Worm (Caenorhabditis elegans) whole organism, L4 larva: ENCODE results near the gene C47E12.12.

ENCODE experiments used
- F10B5.3 ChIP-seq: sonication (generic microtip); optimal IDR thresholded peaks from 2 replicates; lab custom pipeline; 2016; ENCODE audit warnings: mild to moderate bottlenecking, missing genetic modification characterization, missing compliant biosample characterization
- F37D6.2 ChIP-seq: sonication (generic microtip); optimal IDR thresholded peaks from 2 replicates; lab custom pipeline; 2016; ENCODE audit warnings: mild to moderate bottlenecking, missing genetic modification characterization, missing compliant biosample characterization
- F44E2.7 ChIP-seq: fragments of 200-800 bp; sonication (Bioruptor generic); IDR thresholded peaks from 2 replicates; pipeline ENCODE4 v2.1.2; 2022; ENCODE audit warnings: missing genetic modification characterization, missing compliant biosample characterization
- T20F7.1 ChIP-seq: fragments of 200-800 bp; sonication (Bioruptor generic); optimal IDR thresholded peaks from 2 replicates; lab custom pipeline; 2018; ENCODE audit warnings: mild to moderate bottlenecking, missing genetic modification characterization, missing compliant biosample characterization
- Y105C5A.15 ChIP-seq: fragments of 200-800 bp; sonication (Bioruptor generic); IDR thresholded peaks from 2 replicates; pipeline ENCODE4 v1.3.6; 2022; ENCODE audit warnings: missing genetic modification characterization, missing compliant biosample characterization
- Y5F2A.4 ChIP-seq: fragments of 200-800 bp; sonication (Bioruptor generic); optimal IDR thresholded peaks from 2 replicates; lab custom pipeline; 2018; ENCODE audit warnings: mild to moderate bottlenecking, missing genetic modification characterization, missing compliant biosample characterization
- Y75B8A.6 ChIP-seq: fragments of 200-800 bp; sonication (Bioruptor generic); IDR thresholded peaks from 2 replicates; pipeline ENCODE4 v1.3.6; 2022; ENCODE audit warnings: missing genetic modification reagents, missing genetic modification characterization, missing compliant biosample characterization
- ceh-20 ChIP-seq: fragments of 200-800 bp; sonication (Bioruptor generic); IDR thresholded peaks from 2 replicates; pipeline ENCODE4 v1.3.6; 2022; ENCODE audit warnings: missing genetic modification reagents, missing genetic modification characterization, missing compliant biosample characterization
- ceh-28 ChIP-seq: fragments of 150-350 bp; optimal IDR thresholded peaks from 2 replicates; lab custom pipeline; 2014; ENCODE audit warnings: missing biosample characterization, missing genetic modification reagents, missing genetic modification characterization
- ceh-32 ChIP-seq: sonication (generic microtip); optimal IDR thresholded peaks from 2 replicates; lab custom pipeline; 2016; ENCODE audit warnings: mild to moderate bottlenecking, missing genetic modification characterization, missing compliant biosample characterization; ENCODE audit not compliant: poor library complexity
- ces-1 ChIP-seq: fragments of 150-350 bp; sonication (generic microtip); optimal IDR thresholded peaks from 4 replicates; lab custom pipeline; 2014; ENCODE audit warnings: missing biosample characterization, missing genetic modification reagents, missing genetic modification characterization
- ctbp-1 ChIP-seq: fragments of 200-800 bp; sonication (Bioruptor generic); IDR thresholded peaks from 2 replicates; pipeline ENCODE4 v1.3.6; 2022; ENCODE audit warnings: missing genetic modification reagents, missing genetic modification characterization, missing compliant biosample characterization
- daf-16 ChIP-seq, 3 experiments: sonication (generic microtip); optimal IDR thresholded peaks; 2 replicates each; lab custom pipeline; 2016 to 2017; ENCODE audit warnings: missing genetic modification characterization in 3 of 3, missing genetic modification reagents in 3 of 3, mild to moderate bottlenecking in 2 of 3, missing compliant biosample characterization in 2 of 3, missing biosample characterization in 1 of 3, moderate library complexity in 1 of 3
- daf-19 ChIP-seq: fragments of 200-800 bp; sonication (Bioruptor generic); conservative IDR thresholded peaks from 2 replicates; pipeline ENCODE4 v1.3.6; 2022; ENCODE audit warnings: missing genetic modification characterization, missing compliant biosample characterization
- dmd-6 ChIP-seq: fragments of 200-800 bp; sonication (Bioruptor generic); IDR thresholded peaks from 2 replicates; pipeline ENCODE4 v1.3.6; 2022; ENCODE audit warnings: missing genetic modification reagents, missing genetic modification characterization, missing compliant biosample characterization
- dpl-1 ChIP-seq: fragments of 150-350 bp; optimal IDR thresholded peaks from 2 replicates; lab custom pipeline; 2014; ENCODE audit warnings: missing biosample characterization, missing genetic modification reagents, missing genetic modification characterization
- duxl-1 ChIP-seq: sonication (generic microtip); optimal IDR thresholded peaks from 2 replicates; lab custom pipeline; 2016; ENCODE audit warnings: mild to moderate bottlenecking, missing genetic modification characterization, moderate library complexity, missing compliant biosample characterization; ENCODE audit not compliant: poor library complexity
- hlh-11 ChIP-seq: fragments of 200-800 bp; sonication (Bioruptor generic); optimal IDR thresholded peaks from 2 replicates; lab custom pipeline; 2018; ENCODE audit warnings: mild to moderate bottlenecking, missing genetic modification characterization, missing compliant biosample characterization
- hlh-30 ChIP-seq: sonication (generic microtip); optimal IDR thresholded peaks from 2 replicates; lab custom pipeline; 2017; ENCODE audit warnings: antibody characterized with exemption, mild to moderate bottlenecking, missing genetic modification characterization, missing compliant biosample characterization; ENCODE audit not compliant: insufficient read depth
- hmg-1.1 ChIP-seq: fragments of 200-800 bp; sonication (Bioruptor generic); IDR thresholded peaks from 2 replicates; pipeline ENCODE4 v1.3.6; 2022; ENCODE audit warnings: missing genetic modification reagents, missing genetic modification characterization, missing compliant biosample characterization
- lin-29 ChIP-seq: fragments of 200-800 bp; sonication (Bioruptor generic); IDR thresholded peaks from 2 replicates; pipeline ENCODE4 v1.3.6; 2022; ENCODE audit warnings: missing genetic modification reagents, missing genetic modification characterization, missing compliant biosample characterization
- lin-38 ChIP-seq: fragments of 200-800 bp; sonication (Bioruptor generic); IDR thresholded peaks from 2 replicates; pipeline ENCODE4 v1.3.6; 2022; ENCODE audit warnings: missing genetic modification reagents, missing genetic modification characterization, missing compliant biosample characterization
- lin-39 ChIP-seq: fragments of 150-350 bp; optimal IDR thresholded peaks from 2 replicates; lab custom pipeline; 2014; ENCODE audit warnings: missing biosample characterization, missing genetic modification reagents, missing genetic modification characterization
- lsy-2 ChIP-seq, 2 experiments: fragments of 150-350 bp in 1 of 2; sonication (generic microtip) in 1 of 2; optimal IDR thresholded peaks; 2 replicates each; lab custom pipeline; 2014 to 2017; ENCODE audit warnings: missing biosample characterization in 2 of 2, missing genetic modification characterization in 2 of 2
- madf-5 ChIP-seq, 2 experiments: fragments of 200-800 bp; sonication (Bioruptor generic); IDR thresholded peaks; 2 replicates each; pipeline ENCODE4 v1.3.6; 2022; ENCODE audit warnings: missing compliant biosample characterization in 2 of 2, missing genetic modification characterization in 2 of 2
- mdl-1 ChIP-seq, 2 experiments: fragments of 150-350 bp in 1 of 2; sonication (generic microtip) in 1 of 2; optimal IDR thresholded peaks; 2 replicates each; lab custom pipeline; 2014 to 2017; ENCODE audit warnings: missing biosample characterization in 2 of 2, missing genetic modification characterization in 2 of 2
- mep-1 ChIP-seq: fragments of 150-350 bp; sonication (generic microtip); optimal IDR thresholded peaks from 3 replicates; lab custom pipeline; 2014; ENCODE audit warnings: missing biosample characterization, missing genetic modification characterization
- mes-2 ChIP-seq: sonication (generic microtip); optimal IDR thresholded peaks from 2 replicates; lab custom pipeline; 2016; ENCODE audit warnings: missing genotype, mild to moderate bottlenecking, missing genetic modification characterization, missing compliant biosample characterization; ENCODE audit not compliant: poor library complexity, severe bottlenecking
- nhr-102 ChIP-seq: sonication (generic microtip); optimal IDR thresholded peaks from 2 replicates; lab custom pipeline; 2016; ENCODE audit warnings: mild to moderate bottlenecking, missing genetic modification characterization, moderate library complexity, missing compliant biosample characterization
- nhr-25 ChIP-seq: sonication (generic microtip); optimal IDR thresholded peaks from 2 replicates; lab custom pipeline; 2017; ENCODE audit warnings: missing genetic modification characterization, mild to moderate bottlenecking, missing compliant biosample characterization, antibody characterized with exemption, moderate library complexity, borderline replicate concordance; ENCODE audit not compliant: insufficient read depth
- nhr-42 ChIP-seq: fragments of 200-800 bp; sonication (Bioruptor generic); IDR thresholded peaks from 2 replicates; pipeline ENCODE4 v1.3.6; 2022; ENCODE audit warnings: missing genetic modification characterization, missing compliant biosample characterization
- nhr-48 ChIP-seq: sonication (generic microtip); optimal IDR thresholded peaks from 2 replicates; lab custom pipeline; 2016; ENCODE audit warnings: mild to moderate bottlenecking, missing genetic modification characterization, missing compliant biosample characterization
- nhr-76 ChIP-seq: fragments of 150-350 bp; optimal IDR thresholded peaks from 2 replicates; lab custom pipeline; 2014; ENCODE audit warnings: missing biosample characterization, missing genetic modification characterization
- nhr-77 ChIP-seq: fragments of 150-350 bp; optimal IDR thresholded peaks from 2 replicates; lab custom pipeline; 2014; ENCODE audit warnings: missing biosample characterization, missing genetic modification characterization
- pha-4 ChIP-seq, 2 experiments: fragments of 150-350 bp in 1 of 2; fragments of 200-800 bp in 1 of 2; sonication (Bioruptor generic) in 1 of 2; IDR thresholded peaks in 1 of 2; optimal IDR thresholded peaks in 1 of 2; 2 replicates each; pipeline versions ENCODE4 v1.3.6 to Lab custom; 2014 to 2022; ENCODE audit warnings: missing genetic modification characterization in 2 of 2, missing genetic modification reagents in 2 of 2, missing biosample characterization in 1 of 2, missing compliant biosample characterization in 1 of 2
- pqm-1 ChIP-seq: sonication (generic microtip); optimal IDR thresholded peaks from 2 replicates; lab custom pipeline; 2017; ENCODE audit warnings: missing biosample characterization, missing genetic modification characterization
- rbr-2 ChIP-seq: sonication (generic microtip); optimal IDR thresholded peaks from 2 replicates; lab custom pipeline; 2016; ENCODE audit warnings: missing genotype, missing genetic modification characterization, missing compliant biosample characterization
- spr-1 ChIP-seq: sonication (generic microtip); optimal IDR thresholded peaks from 2 replicates; lab custom pipeline; 2016; ENCODE audit warnings: mild to moderate bottlenecking, missing genetic modification characterization, missing compliant biosample characterization
- unc-130 ChIP-seq: sonication (generic microtip); optimal IDR thresholded peaks from 2 replicates; lab custom pipeline; 2016; ENCODE audit warnings: missing genetic modification reagents, missing genetic modification characterization, missing compliant biosample characterization
- unc-62 ChIP-seq, 3 experiments: fragments of 150-350 bp in 1 of 3; sonication (generic microtip); optimal IDR thresholded peaks in 2 of 3; peaks in 1 of 3; 1 replicate in 1 of 3; 2 replicates in 2 of 3; lab custom pipeline; 2014 to 2017; ENCODE audit warnings: missing biosample characterization in 3 of 3, missing genetic modification characterization in 3 of 3, missing genetic modification reagents in 3 of 3, missing genotype in 1 of 3
- zfp-3 ChIP-seq: fragments of 200-800 bp; sonication (Bioruptor generic); conservative IDR thresholded peaks from 2 replicates; pipeline ENCODE4 v1.3.6; 2022; ENCODE audit warnings: missing genetic modification reagents, missing genetic modification characterization, missing compliant biosample characterization
- zip-11 ChIP-seq: fragments of 200-800 bp; sonication (Bioruptor generic); IDR thresholded peaks from 2 replicates; pipeline ENCODE4 v1.3.6; 2022; ENCODE audit warnings: missing genetic modification characterization, missing compliant biosample characterization

The C47E12.12 gene

ce11 chrIV:9998487-9999218, 26.1 kb upstream of the C47E12.12 start, which contains the start of gene pyp-1 (continued):
- TF ChIP-seq hlh-30 (tag; lab: Kevin White, UChicago) (peak; percentile 30), pqm-1 (tag; lab: Kevin White, UChicago) (peak; percentile 6), lsy-2 (tag; optimal IDR thresholded peaks at IDR 0.05; lab: Kevin White, UChicago) (peak in 1 of 2 experiments; percentile 57), mdl-1 (tag; optimal IDR thresholded peaks at IDR 0.05; lab: Kevin White, UChicago) (peak in 1 of 2 experiments; percentile 32), mes-2 (tag; lab: Kevin White, UChicago) (peak; percentile 40), daf-16 (GFP tag; optimal IDR thresholded peaks at IDR 0.05; lab: Kevin White, UChicago) (peak in 1 of 2 experiments; percentile 68), daf-16 (tag; optimal IDR thresholded peaks at IDR 0.05; lab: Kevin White, UChicago) (peak; percentile 92), lin-38 (GFP tag; lab: Robert Waterston, UW) (peak; percentile 42), hlh-11 (tag; lab: Kevin White, UChicago) (peak; percentile 67), ceh-32 (no peak), F37D6.2 (tag; lab: Kevin White, UChicago) (no peak)
- TF ChIP-seq, all 104 proteins: peak for 20

- TF ChIP-seq dpl-1 (peak; percentile 52), Y5F2A.4 (GFP tag; lab: Kevin White, UChicago) (no peak), lin-29 (GFP tag; lab: Robert Waterston, UW) (no peak), T20F7.1 (GFP tag; lab: Kevin White, UChicago) (peak; percentile 78), duxl-1 (tag; lab: Kevin White, UChicago) (peak; percentile 4), zip-11 (GFP tag; lab: Robert Waterston, UW) (no peak), ctbp-1 (GFP tag; lab: Robert Waterston, UW) (0 out of 2 replicates have a peak, but pooled peaks have one; percentile 14), pha-4 (GFP tag; IDR thresholded peaks at IDR 0.05; lab: Robert Waterston, UW) (0 out of 2 replicates have a peak, but pooled peaks have one; percentile 51), pha-4 (tag; optimal IDR thresholded peaks at IDR 0.05; lab: Kevin White, UChicago) (peak; percentile 15), mes-2 (tag; lab: Kevin White, UChicago) (peak; percentile 57), rbr-2 (peak; percentile 56), ceh-28 (no peak), nhr-76 (no peak), daf-19 (GFP tag; lab: Robert Waterston, UW) (peak; percentile 73; the same call in 1 of the 2 replicates), nhr-77 (tag; lab: Kevin White, UChicago) (peak; percentile 19), unc-62 (GFP tag; optimal IDR thresholded peaks at IDR 0.05 in 1 of 2; lab: Kevin White, UChicago) (no peak), unc-62 (tag; optimal IDR thresholded peaks at IDR 0.05; lab: Kevin White, UChicago) (no peak), nhr-25 (tag; lab: Kevin White, UChicago) (peak; percentile 36), hlh-30 (tag; lab: Kevin White, UChicago) (peak; percentile 9), lin-38 (GFP tag; lab: Robert Waterston, UW) (peak; percentile 81), Y105C5A.15 (GFP tag; lab: Robert Waterston, UW) (0 out of 2 replicates have a peak, but pooled peaks have one; percentile 18), hmg-1.1 (GFP tag; lab: Robert Waterston, UW) (peak; percentile 28; the same call in 1 of the 2 replicates), madf-5 (GFP tag; IDR thresholded peaks at IDR 0.05; lab: Robert Waterston, UW) (0 out of 4 replicates have a peak, but pooled peaks of 1 of the 2 experiments have one; percentile 27), unc-130 (peak; percentile 51), lsy-2 (tag; optimal IDR thresholded peaks at IDR 0.05; lab: Kevin White, UChicago) (peak in 1 of 2 experiments; percentile 69), nhr-48 (peak; percentile 53), Y75B8A.6 (GFP tag; lab: Robert Waterston, UW) (0 out of 2 replicates have a peak, but pooled peaks have one; percentile 40), lin-39 (tag; lab: Kevin White, UChicago) (no peak), F10B5.3 (tag; lab: Kevin White, UChicago) (no peak), hlh-11 (tag; lab: Kevin White, UChicago) (peak; percentile 13), ces-1 (GFP tag; lab: Kevin White, UChicago) (no peak), dmd-6 (GFP tag; lab: Robert Waterston, UW) (peak; percentile 21; the same call in 1 of the 2 replicates), mep-1 (tag; lab: Kevin White, UChicago) (peak; percentile 80), zfp-3 (GFP tag; lab: Robert Waterston, UW) (peak; percentile 92), nhr-42 (GFP tag; lab: Robert Waterston, UW) (0 out of 2 replicates have a peak, but pooled peaks have one; percentile 41), F44E2.7 (GFP tag; lab: Robert Waterston, UW) (no peak), ceh-20 (0 out of 2 replicates have a peak, but pooled peaks have one; percentile 24), spr-1 (tag; lab: Kevin White, UChicago) (peak; percentile 13), nhr-102 (tag; lab: Kevin White, UChicago) (peak; percentile 77)
These were observed 22.4 kb upstream of the C47E12.12 start, which contains the start of gene uba-1 for ce11 chrIV:9994895-9995394. Gene uba-1, minus strand, starts transcription at chrIV:9994945.
